Fruit fly (Drosophila melanogaster): Measurements from ENCODE around the gene Nle.

DNA sequence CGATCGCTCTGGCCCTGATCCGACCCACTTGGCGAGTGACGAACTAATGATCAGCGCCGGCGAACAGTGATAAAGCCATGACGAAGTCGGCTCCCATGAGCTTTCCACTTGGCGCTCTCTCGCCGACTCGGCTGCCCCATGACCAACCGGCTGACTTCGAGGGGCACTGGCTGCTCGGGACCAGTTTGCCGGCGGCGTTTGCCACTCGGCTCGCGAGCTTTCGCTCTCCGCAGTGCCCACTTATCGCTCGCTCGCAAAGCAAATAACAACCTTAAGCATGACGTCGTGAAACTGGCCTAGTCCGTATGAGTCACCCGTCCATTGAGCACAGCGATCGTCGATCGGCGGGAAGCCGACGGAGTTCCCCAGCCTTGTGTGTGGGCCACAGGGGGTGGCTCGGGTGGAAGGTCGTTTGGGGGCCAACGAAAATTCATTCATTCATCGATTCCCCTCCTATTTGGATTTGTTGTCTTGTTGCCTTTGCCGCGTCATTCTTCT is 15.4 kb downstream of the Nle start, which contains the start of gene Ets21C:
- TF ChIP-seq toe (GFP tag; optimal IDR thresholded peaks at IDR 0.05) (no peak), CG33017 (tag; optimal IDR thresholded peaks at IDR 0.05) (peak; percentile 12), CG11617 (GFP tag; optimal IDR thresholded peaks at IDR 0.05) (peak; percentile 56), tj (GFP tag; optimal IDR thresholded peaks at IDR 0.05) (peak; percentile 19), kay (GFP tag; ENCODE audit: borderline replicate concordance) (peak; percentile 98), CG7045 (GFP tag; optimal IDR thresholded peaks at IDR 0.05) (peak; percentile 5), CG14711 (tag; optimal IDR thresholded peaks at IDR 0.05) (no peak)

Data from whole organism, adult.